Worm (Caenorhabditis elegans): ENCODE results near the gene Y55F3AM.13.

DNA sequence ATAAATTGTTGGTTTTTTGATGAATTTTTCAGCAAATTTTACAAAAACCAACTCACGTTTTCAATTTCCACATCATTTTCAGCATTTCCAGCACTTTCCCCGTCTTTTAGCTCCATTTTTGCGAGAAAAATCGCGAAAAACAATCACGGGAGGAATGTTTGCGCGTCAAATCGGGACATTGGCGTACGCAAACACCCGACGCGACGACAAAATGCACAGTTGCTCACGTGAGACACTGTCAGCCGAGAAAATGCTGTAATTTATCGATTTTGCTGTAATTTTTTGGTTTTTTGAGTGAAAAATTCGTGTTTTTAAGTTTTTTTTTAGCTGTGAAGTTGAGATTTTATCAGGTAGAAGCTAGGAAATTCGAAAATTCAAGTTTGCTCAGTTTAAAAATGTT lies 46.6 kb downstream of the Y55F3AM.13 start, which contains the start of gene Y55F3AM.9:
- TF ChIP-seq pes-1 (GFP tag; IDR thresholded peaks at IDR 0.05): no peak
- TF ChIP-seq B0310.2 (tag; optimal IDR thresholded peaks at IDR 0.05): no peak
- TF ChIP-seq F13C5.2 (tag; optimal IDR thresholded peaks at IDR 0.05): no peak
- no peak for TF ChIP-seq ama-1 (optimal IDR thresholded peaks at IDR 0.05)
- TF ChIP-seq aly-1 (tag; optimal IDR thresholded peaks at IDR 0.05): no peak
- TF ChIP-seq tbx-37 (GFP tag; conservative IDR thresholded peaks at IDR 0.05): no peak
- TF ChIP-seq hmbx-1 (tag; optimal IDR thresholded peaks at IDR 0.05): no peak
- TF ChIP-seq ceh-36 (tag; optimal IDR thresholded peaks at IDR 0.05): no peak
- TF ChIP-seq tra-4 (tag; optimal IDR thresholded peaks at IDR 0.05): no peak
- no peak for TF ChIP-seq sea-1 (GFP tag; conservative IDR thresholded peaks at IDR 0.05)
- no peak for TF ChIP-seq ceh-13 (GFP tag; optimal IDR thresholded peaks at IDR 0.05)
- TF ChIP-seq hmg-4 (GFP tag; optimal IDR thresholded peaks at IDR 0.05): no peak
- no peak for TF ChIP-seq tbx-11 (GFP tag; IDR thresholded peaks at IDR 0.05)
